Worm (Caenorhabditis elegans): Measurements from ENCODE around the gene ZK616.1.

ZK616.1 gene

ce11 chrIV:5411641-5412337, 11.1 kb downstream of the ZK616.1 start, which contains the start of gene ZK616.8:
ZK616.8 (minus strand) TSS chrIV:5412193.
- no peak for TF ChIP-seq dao-5 (tag; optimal IDR thresholded peaks at IDR 0.05)
- no peak for TF ChIP-seq him-1 (tag; optimal IDR thresholded peaks at IDR 0.05)
- no peak for TF ChIP-seq W03F9.2 (tag; optimal IDR thresholded peaks at IDR 0.05)

- no peak for TF ChIP-seq dao-5 (tag; optimal IDR thresholded peaks at IDR 0.05)
- no peak for TF ChIP-seq W03F9.2 (tag; optimal IDR thresholded peaks at IDR 0.05)
- TF ChIP-seq him-1 (tag; optimal IDR thresholded peaks at IDR 0.05) = no peak
Observed at ce11 chrIV:5415696-5416095, 15.0 kb downstream of the ZK616.1 start, which contains the start of gene spp-7. spp-7 (minus strand) TSS chrIV:5415796.

ce11 chrIV:5419122-5419521, 18.4 kb downstream of the ZK616.1 start, which contains the start of gene ehn-3:
ehn-3 (minus strand) TSS chrIV:5419222.
- TF ChIP-seq W03F9.2 (tag; optimal IDR thresholded peaks at IDR 0.05) (no peak), him-1 (tag; optimal IDR thresholded peaks at IDR 0.05) (no peak), dao-5 (tag; optimal IDR thresholded peaks at IDR 0.05) (no peak)

- TF ChIP-seq dao-5 (tag; optimal IDR thresholded peaks at IDR 0.05) (no peak), him-1 (tag; optimal IDR thresholded peaks at IDR 0.05) (no peak), W03F9.2 (tag; optimal IDR thresholded peaks at IDR 0.05) (no peak)
Observed at ce11 chrIV:5438705-5439104, 38.0 kb downstream of the ZK616.1 start, which contains the start of gene mgl-3. mgl-3 (plus strand) TSS chrIV:5439005.

ce11 chrIV:5452667-5453066, 52.0 kb downstream of the ZK616.1 start, which contains the start of gene Y4C6A.4:
Y4C6A.4 (plus strand) TSS chrIV:5452967.
- TF ChIP-seq W03F9.2 (tag; optimal IDR thresholded peaks at IDR 0.05) = no peak
- no peak for TF ChIP-seq dao-5 (tag; optimal IDR thresholded peaks at IDR 0.05)
- no peak for TF ChIP-seq him-1 (tag; optimal IDR thresholded peaks at IDR 0.05)

Data from whole organism, L4/young adult.